Fruit fly (Drosophila melanogaster): Measurements from ENCODE around the gene Noc1.

Noc1 gene

dm6 chr3L:11091943-11092609 lies 17.5 kb downstream of the Noc1 start (continued):
- peak; percentile 67 for TF ChIP-seq psq (GFP tag; optimal IDR thresholded peaks at IDR 0.05)
- no peak for TF ChIP-seq pan (optimal IDR thresholded peaks at IDR 0.05)
- peak in 1 of 2 experiments; percentile 64 for TF ChIP-seq pan (GFP tag; optimal IDR thresholded peaks at IDR 0.05 in 1 of 2, IDR thresholded peaks at IDR 0.05 in 1 of 2)
- TF ChIP-seq CG17568 (GFP tag; optimal IDR thresholded peaks at IDR 0.05) = no peak
- peak; percentile 47 for TF ChIP-seq Vsx1 (GFP tag; optimal IDR thresholded peaks at IDR 0.05)
- peak; percentile 48 for TF ChIP-seq pho (GFP tag; optimal IDR thresholded peaks at IDR 0.05)
- no peak for TF ChIP-seq B-H2 (GFP tag; optimal IDR thresholded peaks at IDR 0.05)
- no peak for TF ChIP-seq tap (tag; optimal IDR thresholded peaks at IDR 0.05)
- peak; percentile 17 for TF ChIP-seq CG13123 (GFP tag; optimal IDR thresholded peaks at IDR 0.05)
- TF ChIP-seq CG15479 (GFP tag; optimal IDR thresholded peaks at IDR 0.05) = no peak
- no peak for TF ChIP-seq Adf1 (GFP tag; IDR thresholded peaks at IDR 0.05)
- TF ChIP-seq row (GFP tag; IDR thresholded peaks at IDR 0.05) = no peak; the same call in 1 of the 3 replicates
- TF ChIP-seq tll (GFP tag; optimal IDR thresholded peaks at IDR 0.05) = no peak
- peak; percentile 76 for TF ChIP-seq Side (GFP tag; optimal IDR thresholded peaks at IDR 0.05)
- peak; percentile 42 for TF ChIP-seq CG16863 (GFP tag; optimal IDR thresholded peaks at IDR 0.05)
- peak; percentile 79 for TF ChIP-seq grau (tag; optimal IDR thresholded peaks at IDR 0.05)
- TF ChIP-seq bsh (GFP tag; optimal IDR thresholded peaks at IDR 0.05) = peak in 1 of 2 experiments; percentile 34
- no peak for TF ChIP-seq ac (GFP tag; optimal IDR thresholded peaks at IDR 0.05)
- peak; percentile 47 for TF ChIP-seq corto (GFP tag; optimal IDR thresholded peaks at IDR 0.05)
- no peak for TF ChIP-seq Kr (GFP tag; optimal IDR thresholded peaks at IDR 0.05)
- TF ChIP-seq CG4730 (GFP tag; IDR thresholded peaks at IDR 0.05) = no peak
- TF ChIP-seq wdn (GFP tag; IDR thresholded peaks at IDR 0.05) = no peak
- peak; percentile 56 for TF ChIP-seq sqz (GFP tag; optimal IDR thresholded peaks at IDR 0.05)
- TF ChIP-seq hbn (GFP tag; IDR thresholded peaks at IDR 0.05; ENCODE audit: partially characterized antibody) = no peak; the same call in 1 of the 2 replicates
- TF ChIP-seq CG7963 (GFP tag; IDR thresholded peaks at IDR 0.05; ENCODE audit: partially characterized antibody) = 0 out of 3 replicates have a peak, but pooled peaks have one; percentile 13
- TF ChIP-seq CG12155 (GFP tag; optimal IDR thresholded peaks at IDR 0.05) = peak; percentile 57
- TF ChIP-seq ssp (GFP tag; IDR thresholded peaks at IDR 0.05) = no peak
- no peak for TF ChIP-seq CG6765 (GFP tag; optimal IDR thresholded peaks at IDR 0.05)
- TF ChIP-seq NFAT (GFP tag; IDR thresholded peaks at IDR 0.05) = no peak; the same call in 1 of the 2 replicates
- TF ChIP-seq CG8089 (GFP tag; optimal IDR thresholded peaks at IDR 0.05) = peak; percentile 34
- TF ChIP-seq lab (GFP tag; optimal IDR thresholded peaks at IDR 0.05) = peak; percentile 80
- no peak for TF ChIP-seq cato (GFP tag; optimal IDR thresholded peaks at IDR 0.05; ENCODE audit: borderline replicate concordance)
- TF ChIP-seq CG3838 (GFP tag; optimal IDR thresholded peaks at IDR 0.05) = no peak
- TF ChIP-seq unc-4 (GFP tag; IDR thresholded peaks at IDR 0.05; ENCODE audit: partially characterized antibody) = no peak
- peak; percentile 94 for TF ChIP-seq CG10267 (tag; optimal IDR thresholded peaks at IDR 0.05)
- TF ChIP-seq nom (GFP tag; optimal IDR thresholded peaks at IDR 0.05) = peak; percentile 59
- peak; percentile 51 for TF ChIP-seq zfh2 (GFP tag; optimal IDR thresholded peaks at IDR 0.05)
- TF ChIP-seq stwl (tag; optimal IDR thresholded peaks at IDR 0.05) = peak; percentile 85
- no peak for TF ChIP-seq CG8765 (GFP tag; IDR thresholded peaks at IDR 0.05)
- peak; percentile 41 for TF ChIP-seq ems (GFP tag; optimal IDR thresholded peaks at IDR 0.05)
- no peak for TF ChIP-seq aop (GFP tag; IDR thresholded peaks at IDR 0.05)
- no peak for TF ChIP-seq CG10543 (GFP tag; optimal IDR thresholded peaks at IDR 0.05)
- 0 out of 2 replicates have a peak, but pooled peaks have one; percentile 43 for TF ChIP-seq CG32532 (GFP tag; IDR thresholded peaks at IDR 0.05)
- no peak for TF ChIP-seq CG12071 (GFP tag; optimal IDR thresholded peaks at IDR 0.05)
- no peak for TF ChIP-seq CG2889 (GFP tag; IDR thresholded peaks at IDR 0.05)
- peak; percentile 62 for TF ChIP-seq oc (tag; optimal IDR thresholded peaks at IDR 0.05)
- TF ChIP-seq Awh (GFP tag; IDR thresholded peaks at IDR 0.05) = no peak
- no peak for TF ChIP-seq Eip74EF (GFP tag; optimal IDR thresholded peaks at IDR 0.05)
- TF ChIP-seq tio (GFP tag; optimal IDR thresholded peaks at IDR 0.05) = no peak
